Worm (Caenorhabditis elegans): ENCODE data around the gene srab-18.

- TF ChIP-seq tbx-2 (tag; optimal IDR thresholded peaks at IDR 0.05): no peak
- no peak for TF ChIP-seq nhr-23 (tag; optimal IDR thresholded peaks at IDR 0.05)
- TF ChIP-seq nhr-77 (tag; optimal IDR thresholded peaks at IDR 0.05): no peak
Observed at ce11 chrV:9911165-9911564, 39.9 kb upstream of the srab-18 start.
